Fruit fly (Drosophila melanogaster) whole organism, embryonic: Measurements from ENCODE around the gene Blimp-1.

ENCODE experiments used
- Atf6 ChIP-seq: fragments of 200-800 bp; sonication (Bioruptor generic); IDR thresholded peaks from 2 replicates; pipeline ENCODE4 v1.3.6; 2022; ENCODE audit warnings: missing biosample characterization, missing genetic modification characterization
- BEAF-32 ChIP-seq: fragments of 200-800 bp; sonication (Bioruptor generic); optimal IDR thresholded peaks from 3 replicates; lab custom pipeline; 2017; ENCODE audit warnings: missing biosample characterization, missing genetic modification characterization, mild to moderate bottlenecking, moderate library complexity, missing genetic modification reagents
- CG1024 ChIP-seq: fragments of 200-800 bp; sonication (Bioruptor generic); IDR thresholded peaks from 2 replicates; pipeline ENCODE4 v1.3.6; 2022; ENCODE audit warnings: missing biosample characterization, missing genetic modification characterization
- CG11093 ChIP-seq: fragments of 200-800 bp; sonication (Bioruptor generic); IDR thresholded peaks from 3 replicates; pipeline ENCODE4 v1.3.6; 2022; ENCODE audit warnings: missing biosample characterization, missing genetic modification characterization
- CG11723 ChIP-seq: fragments of 200-800 bp; sonication (Bioruptor generic); optimal IDR thresholded peaks from 2 replicates; lab custom pipeline; 2017; ENCODE audit warnings: missing biosample characterization, mild to moderate bottlenecking, missing genetic modification characterization
- CG14965 ChIP-seq: fragments of 200-800 bp; sonication (Bioruptor generic); optimal IDR thresholded peaks from 2 replicates; lab custom pipeline; 2016; ENCODE audit warnings: missing biosample characterization, missing genetic modification characterization, borderline replicate concordance
- CG15696 ChIP-seq: fragments of 200-800 bp; sonication (Bioruptor generic); optimal IDR thresholded peaks from 2 replicates; lab custom pipeline; 2019; ENCODE audit warnings: missing biosample characterization, mild to moderate bottlenecking, missing genetic modification characterization, moderate library complexity
- CG16779 ChIP-seq: fragments of 200-800 bp; sonication (Bioruptor generic); IDR thresholded peaks from 2 replicates; pipeline ENCODE4 v1.3.6; 2022; ENCODE audit warnings: missing biosample characterization, missing genetic modification characterization
- CG16813 ChIP-seq: fragments of 200-800 bp; sonication (Bioruptor generic); IDR thresholded peaks from 3 replicates; pipeline ENCODE4 v1.3.6; 2022; ENCODE audit warnings: missing biosample characterization, missing genetic modification characterization; ENCODE audit not compliant: partially characterized antibody
- CG17385 ChIP-seq: fragments of 200-800 bp; sonication (Bioruptor generic); optimal IDR thresholded peaks from 3 replicates; lab custom pipeline; 2018; ENCODE audit warnings: missing biosample characterization, mild to moderate bottlenecking, missing genetic modification characterization
- CG17568 ChIP-seq: fragments of 200-800 bp; sonication (Bioruptor generic); optimal IDR thresholded peaks from 2 replicates; lab custom pipeline; 2018; ENCODE audit warnings: missing biosample characterization, mild to moderate bottlenecking, missing genetic modification characterization, moderate library complexity
- CG18619 ChIP-seq: fragments of 200-800 bp; sonication (Bioruptor generic); optimal IDR thresholded peaks from 3 replicates; lab custom pipeline; 2017; ENCODE audit warnings: missing biosample characterization, mild to moderate bottlenecking, missing genetic modification characterization
- CG30403 ChIP-seq: fragments of 200-800 bp; sonication (Bioruptor generic); optimal IDR thresholded peaks from 3 replicates; lab custom pipeline; 2016; ENCODE audit warnings: missing biosample characterization, missing genetic modification characterization
- CG4282 ChIP-seq: fragments of 200-800 bp; sonication (Bioruptor generic); optimal IDR thresholded peaks from 2 replicates; lab custom pipeline; 2016; ENCODE audit warnings: missing biosample characterization, missing genetic modification characterization
- CG4360 ChIP-seq: fragments of 200-800 bp; sonication (Bioruptor generic); IDR thresholded peaks from 2 replicates; pipeline ENCODE4 v1.3.6; 2022; ENCODE audit warnings: missing biosample characterization, missing genetic modification characterization
- CG43689 ChIP-seq: fragments of 200-800 bp; sonication (Bioruptor generic); IDR thresholded peaks from 2 replicates; pipeline ENCODE4 v1.3.6; 2022; ENCODE audit warnings: missing biosample characterization, missing genetic modification characterization
- CG4404 ChIP-seq: fragments of 200-800 bp; sonication (Bioruptor generic); IDR thresholded peaks from 2 replicates; pipeline ENCODE4 v1.3.6; 2022; ENCODE audit warnings: missing biosample characterization, missing genetic modification characterization
- CG7357 ChIP-seq: fragments of 200-800 bp; sonication (Bioruptor generic); IDR thresholded peaks from 3 replicates; pipeline ENCODE4 v1.3.6; 2022; ENCODE audit warnings: missing biosample characterization, missing genetic modification characterization
- CG8924 ChIP-seq: fragments of 200-800 bp; optimal IDR thresholded peaks from 3 replicates; lab custom pipeline; 2019; ENCODE audit warnings: missing biosample characterization, mild to moderate bottlenecking, missing genetic modification characterization, moderate library complexity
- CG9797 ChIP-seq: fragments of 200-800 bp; sonication (Bioruptor generic); optimal IDR thresholded peaks from 3 replicates; lab custom pipeline; 2018; ENCODE audit warnings: missing biosample characterization, mild to moderate bottlenecking, missing genetic modification characterization
- Dll ChIP-seq: fragments of 200-800 bp; sonication (Bioruptor generic); IDR thresholded peaks from 4 replicates; pipeline ENCODE4 v1.3.6; 2022; ENCODE audit warnings: missing biosample characterization, missing genetic modification characterization; ENCODE audit not compliant: partially characterized antibody
- E2f2 ChIP-seq: fragments of 200-800 bp; sonication (Bioruptor generic); IDR thresholded peaks from 2 replicates; pipeline ENCODE4 v1.3.6; 2022; ENCODE audit warnings: missing biosample characterization, missing genetic modification characterization
- ERR ChIP-seq: fragments of 200-800 bp; sonication (Bioruptor generic); optimal IDR thresholded peaks from 2 replicates; lab custom pipeline; 2016; ENCODE audit warnings: missing biosample characterization, missing genetic modification characterization
- Ets97D ChIP-seq: fragments of 200-800 bp; sonication (Bioruptor generic); optimal IDR thresholded peaks from 3 replicates; lab custom pipeline; 2016; ENCODE audit warnings: missing biosample characterization, missing genetic modification characterization
- Fer3 ChIP-seq: fragments of 200-800 bp; sonication (Bioruptor generic); optimal IDR thresholded peaks from 2 replicates; lab custom pipeline; 2018; ENCODE audit warnings: missing biosample characterization, mild to moderate bottlenecking, missing genetic modification characterization, moderate library complexity
- Hmr ChIP-seq: fragments of 200-800 bp; sonication (Bioruptor generic); optimal IDR thresholded peaks from 3 replicates; lab custom pipeline; 2017; ENCODE audit warnings: mild to moderate bottlenecking, missing biosample characterization, missing genetic modification reagents, missing genetic modification characterization
- Hr51 ChIP-seq, 2 experiments: fragments of 200-800 bp; sonication (Bioruptor generic); optimal IDR thresholded peaks; 2 replicates in 1 of 2; 3 replicates in 1 of 2; lab custom pipeline; 2016 to 2018; ENCODE audit warnings: missing biosample characterization in 2 of 2, missing genetic modification characterization in 2 of 2, mild to moderate bottlenecking in 1 of 2, moderate library complexity in 1 of 2
- Six4 ChIP-seq: fragments of 200-800 bp; sonication (Bioruptor generic); optimal IDR thresholded peaks from 2 replicates; lab custom pipeline; 2016; ENCODE audit warnings: missing biosample characterization, missing genetic modification characterization
- Stat92E ChIP-seq, 3 experiments: fragments of >200 bp in 2 of 3; fragments of 200-800 bp in 1 of 3; sonication (Bioruptor generic) in 1 of 3; optimal IDR thresholded peaks; 2 replicates each; lab custom pipeline; 2017 to 2019; ENCODE audit warnings: missing biosample characterization in 3 of 3, missing genetic modification characterization in 3 of 3, mild to moderate bottlenecking in 1 of 3, moderate library complexity in 1 of 3
- ara ChIP-seq: fragments of 200-800 bp; sonication (Bioruptor generic); IDR thresholded peaks from 2 replicates; pipeline ENCODE4 v1.3.6; 2022; ENCODE audit warnings: missing biosample characterization, missing genetic modification characterization
- bbx ChIP-seq: fragments of 200-800 bp; sonication (Bioruptor generic); IDR thresholded peaks from 2 replicates; pipeline ENCODE4 v1.3.6; 2022; ENCODE audit warnings: missing biosample characterization, missing genetic modification characterization; ENCODE audit not compliant: partially characterized antibody
- btn ChIP-seq: fragments of 200-800 bp; sonication (Bioruptor generic); optimal IDR thresholded peaks from 2 replicates; lab custom pipeline; 2016; ENCODE audit warnings: missing biosample characterization, missing genetic modification characterization
- chinmo ChIP-seq: fragments of 200-800 bp; sonication (Bioruptor generic); IDR thresholded peaks from 4 replicates; pipeline ENCODE4 v1.3.6; 2022; ENCODE audit warnings: missing biosample characterization, missing genetic modification characterization; ENCODE audit not compliant: partially characterized antibody
- dysf ChIP-seq: fragments of 200-800 bp; sonication (Bioruptor generic); IDR thresholded peaks from 3 replicates; pipeline ENCODE4 v1.3.6; 2022; ENCODE audit warnings: missing biosample characterization, missing genetic modification characterization
- eve ChIP-seq, 2 experiments: fragments of >200 bp; optimal IDR thresholded peaks; 2 replicates each; lab custom pipeline; 2017; ENCODE audit warnings: missing biosample characterization in 2 of 2, missing genetic modification characterization in 2 of 2
- gro ChIP-seq: fragments of 200-800 bp; sonication (Bioruptor generic); optimal IDR thresholded peaks from 2 replicates; lab custom pipeline; 2016; ENCODE audit warnings: missing biosample characterization, missing genetic modification characterization
- gsb-n ChIP-seq: fragments of 200-800 bp; sonication (Bioruptor generic); optimal IDR thresholded peaks from 3 replicates; lab custom pipeline; 2018; ENCODE audit warnings: missing biosample characterization, mild to moderate bottlenecking, missing genetic modification characterization
- hb ChIP-seq: fragments of 200-800 bp; sonication (Bioruptor generic); IDR thresholded peaks from 3 replicates; pipeline ENCODE4 v1.3.6; 2022; ENCODE audit warnings: missing biosample characterization, missing genetic modification characterization; ENCODE audit not compliant: partially characterized antibody
- ind ChIP-seq: fragments of 200-800 bp; sonication (Bioruptor generic); optimal IDR thresholded peaks from 3 replicates; lab custom pipeline; 2016; ENCODE audit warnings: missing biosample characterization, missing genetic modification characterization
- ken ChIP-seq: fragments of 200-800 bp; sonication (Bioruptor generic); IDR thresholded peaks from 3 replicates; pipeline ENCODE4 v1.3.6; 2022; ENCODE audit warnings: missing biosample characterization, missing genetic modification characterization
- lab ChIP-seq: fragments of 200-800 bp; sonication (Bioruptor generic); optimal IDR thresholded peaks from 3 replicates; lab custom pipeline; 2017; ENCODE audit warnings: missing biosample characterization, missing genetic modification characterization, mild to moderate bottlenecking, moderate library complexity, missing genetic modification reagents
- mld ChIP-seq: fragments of 200-800 bp; sonication (Bioruptor generic); IDR thresholded peaks from 3 replicates; pipeline ENCODE4 v1.3.6; 2022; ENCODE audit warnings: missing biosample characterization, missing genetic modification characterization; ENCODE audit not compliant: partially characterized antibody
- nau ChIP-seq: fragments of 200-800 bp; sonication (Bioruptor generic); optimal IDR thresholded peaks from 3 replicates; lab custom pipeline; 2017; ENCODE audit warnings: missing biosample characterization, mild to moderate bottlenecking, missing genetic modification characterization, missing genetic modification reagents
- oc ChIP-seq: fragments of 200-800 bp; sonication (Bioruptor generic); optimal IDR thresholded peaks from 2 replicates; lab custom pipeline; 2018; ENCODE audit warnings: missing biosample characterization, mild to moderate bottlenecking, missing genetic modification characterization, moderate library complexity
- pfk ChIP-seq: fragments of 200-800 bp; sonication (Bioruptor generic); optimal IDR thresholded peaks from 2 replicates; lab custom pipeline; 2018; ENCODE audit warnings: missing biosample characterization, mild to moderate bottlenecking, missing genetic modification characterization, moderate library complexity
- ranshi ChIP-seq: fragments of 200-800 bp; sonication (Bioruptor generic); IDR thresholded peaks from 2 replicates; pipeline ENCODE4 v1.3.6; 2022; ENCODE audit warnings: missing biosample characterization, missing genetic modification characterization
- sc ChIP-seq, 3 experiments: fragments of >200 bp in 2 of 3; fragments of 200-800 bp in 1 of 3; sonication (Bioruptor generic) in 1 of 3; optimal IDR thresholded peaks; 2 replicates in 2 of 3; 3 replicates in 1 of 3; lab custom pipeline; 2017; ENCODE audit warnings: mild to moderate bottlenecking in 1 of 3, missing biosample characterization in 1 of 3, missing genetic modification characterization in 1 of 3, missing genetic modification reagents in 1 of 3
- sna ChIP-seq: fragments of 200-800 bp; sonication (Bioruptor generic); IDR thresholded peaks from 2 replicates; pipeline ENCODE4 v1.3.6; 2022; ENCODE audit warnings: missing biosample characterization, missing genetic modification characterization; ENCODE audit not compliant: partially characterized antibody
- wor ChIP-seq: fragments of 200-800 bp; sonication (Bioruptor generic); IDR thresholded peaks from 2 replicates; pipeline ENCODE4 v1.3.6; 2022; ENCODE audit warnings: missing biosample characterization, missing genetic modification characterization
- zfh2 ChIP-seq: fragments of 200-800 bp; sonication (Bioruptor generic); optimal IDR thresholded peaks from 2 replicates; lab custom pipeline; 2016; ENCODE audit warnings: missing biosample characterization, missing genetic modification characterization

The Blimp-1 gene

dm6 chr3L:5662071-5662470, 31.3 kb downstream of the Blimp-1 start, which contains the start of gene Sse (continued):
- TF ChIP-seq CG30403 (GFP tag; lab: Kevin White, UChicago) (no peak), zfh2 (GFP tag; lab: Kevin White, UChicago) (no peak), sc (optimal IDR thresholded peaks at IDR 0.05; lab: Kevin White, UChicago) (no peak), sc (GFP tag; optimal IDR thresholded peaks at IDR 0.05; lab: Kevin White, UChicago) (no peak), CG11723 (GFP tag; lab: Kevin White, UChicago) (no peak), Dll (GFP tag; lab: Robert Waterston, UW) (peak; percentile 82), Hr51 (GFP tag; optimal IDR thresholded peaks at IDR 0.05; lab: Kevin White, UChicago) (no peak), CG9797 (peak; percentile 65), CG18619 (GFP tag; lab: Kevin White, UChicago) (no peak), BEAF-32 (GFP tag; lab: Kevin White, UChicago) (peak; percentile 75), lab (GFP tag; lab: Kevin White, UChicago) (no peak), eve (GFP tag; optimal IDR thresholded peaks at IDR 0.05; lab: Kevin White, UChicago) (no peak), gsb-n (tag; lab: Kevin White, UChicago) (no peak), Ets97D (peak; percentile 73), chinmo (no peak), E2f2 (GFP tag; lab: Robert Waterston, UW) (peak; percentile 98), bbx (GFP tag; lab: Robert Waterston, UW) (peak; percentile 94), CG17568 (GFP tag; lab: Kevin White, UChicago) (no peak), CG16779 (GFP tag; lab: Robert Waterston, UW) (no peak), CG15696 (tag; lab: Kevin White, UChicago) (no peak), CG43689 (GFP tag; lab: Robert Waterston, UW) (no peak), ken (no peak), hb (GFP tag; lab: Robert Waterston, UW) (no peak), ind (GFP tag; lab: Kevin White, UChicago) (no peak), wor (GFP tag; lab: Robert Waterston, UW) (no peak), ERR (GFP tag; lab: Kevin White, UChicago) (no peak), sna (GFP tag; lab: Robert Waterston, UW) (peak; percentile 80), Stat92E (GFP tag; optimal IDR thresholded peaks at IDR 0.05; lab: Kevin White, UChicago) (no peak), Fer3 (tag; lab: Kevin White, UChicago) (no peak), Atf6 (no peak), CG8924 (tag; lab: Kevin White, UChicago) (no peak), CG17385 (GFP tag; lab: Kevin White, UChicago) (peak; percentile 76), oc (no peak), pfk (GFP tag; lab: Kevin White, UChicago) (no peak), mld (GFP tag; lab: Robert Waterston, UW) (0 out of 3 replicates have a peak, but pooled peaks have one; percentile 49), Hmr (GFP tag; lab: Kevin White, UChicago) (no peak), CG4282 (GFP tag; lab: Kevin White, UChicago) (no peak), CG7357 (no peak), CG16813 (peak; percentile 66; the same call in 2 of the 3 replicates), CG1024 (GFP tag; lab: Robert Waterston, UW) (no peak), nau (GFP tag; lab: Kevin White, UChicago) (no peak), CG11093 (GFP tag; lab: Robert Waterston, UW) (no peak), btn (GFP tag; lab: Kevin White, UChicago) (no peak), ara (no peak), gro (GFP tag; lab: Kevin White, UChicago) (peak; percentile 4), CG4360 (GFP tag; lab: Robert Waterston, UW) (no peak), ranshi (GFP tag; lab: Robert Waterston, UW) (no peak), CG4404 (GFP tag; lab: Robert Waterston, UW) (no peak), dysf (GFP tag; lab: Robert Waterston, UW) (no peak), CG14965 (GFP tag; lab: Kevin White, UChicago) (no peak), Six4 (GFP tag; lab: Kevin White, UChicago) (no peak)
